Worm (Caenorhabditis elegans) whole organism, late embryonic: ENCODE measurements around the gene Y49F6B.8.
A peak's percentile ranks its signal among the peaks of the same experiment; 100 is the strongest.

Experiments
- K02D7.2 ChIP-seq: sonication (generic microtip); optimal IDR thresholded peaks from 2 replicates; lab custom pipeline; 2017; ENCODE audit warnings: mild to moderate bottlenecking, missing genetic modification characterization, missing compliant biosample characterization
- elt-2 ChIP-seq: sonication (generic microtip); optimal IDR thresholded peaks from 2 replicates; lab custom pipeline; 2016; ENCODE audit warnings: missing genetic modification reagents, missing genetic modification characterization, missing compliant biosample characterization
- fkh-10 ChIP-seq: fragments of 150-350 bp; optimal IDR thresholded peaks from 2 replicates; lab custom pipeline; 2014; ENCODE audit warnings: missing biosample characterization, missing genetic modification reagents, missing genetic modification characterization
- odd-2 ChIP-seq: sonication (generic microtip); optimal IDR thresholded peaks from 2 replicates; lab custom pipeline; 2017; ENCODE audit warnings: antibody characterized with exemption, mild to moderate bottlenecking, missing genetic modification characterization, missing compliant biosample characterization
- pax-1 ChIP-seq: fragments of 150-350 bp; optimal IDR thresholded peaks from 2 replicates; lab custom pipeline; 2014; ENCODE audit warnings: missing biosample characterization, missing genetic modification characterization
- pha-2 ChIP-seq: sonication (generic microtip); optimal IDR thresholded peaks from 2 replicates; lab custom pipeline; 2017; ENCODE audit warnings: mild to moderate bottlenecking, missing genetic modification characterization, missing compliant biosample characterization
- pha-4 ChIP-seq: fragments of 150-350 bp; optimal IDR thresholded peaks from 2 replicates; lab custom pipeline; 2018; ENCODE audit warnings: missing biosample characterization, missing genetic modification reagents, missing genetic modification characterization
- pqm-1 ChIP-seq: sonication (generic microtip); optimal IDR thresholded peaks from 2 replicates; lab custom pipeline; 2016; ENCODE audit warnings: missing genetic modification characterization, missing compliant biosample characterization
- rnt-1 ChIP-seq: sonication (generic microtip); optimal IDR thresholded peaks from 2 replicates; lab custom pipeline; 2016; ENCODE audit warnings: missing genetic modification characterization, missing compliant biosample characterization
- sox-4 ChIP-seq: sonication (generic microtip); optimal IDR thresholded peaks from 2 replicates; lab custom pipeline; 2017; ENCODE audit warnings: mild to moderate bottlenecking, missing genetic modification characterization, inconsistent platforms, missing compliant biosample characterization
- syd-9 ChIP-seq: sonication (generic microtip); optimal IDR thresholded peaks from 2 replicates; lab custom pipeline; 2016; ENCODE audit warnings: mild to moderate bottlenecking, missing genetic modification characterization, moderate library complexity, missing compliant biosample characterization

- TF ChIP-seq pha-4: no peak
- TF ChIP-seq fkh-10 (GFP tag; lab: Kevin White, UChicago): no peak
- peak; percentile 67 for TF ChIP-seq elt-2
- peak; percentile 73 for TF ChIP-seq rnt-1 (tag; lab: Kevin White, UChicago)
- TF ChIP-seq pqm-1 (tag; lab: Kevin White, UChicago): no peak
- no peak for TF ChIP-seq odd-2 (tag; lab: Kevin White, UChicago)
- peak; percentile 44 for TF ChIP-seq pax-1
- TF ChIP-seq pha-2 (tag; lab: Kevin White, UChicago): no peak
- no peak for TF ChIP-seq sox-4 (tag; lab: Kevin White, UChicago)
- no peak for TF ChIP-seq syd-9 (tag; lab: Kevin White, UChicago)
- TF ChIP-seq K02D7.2: no peak
Observed at ce11 chrII:3502520-3503323, 21.2 kb upstream of the Y49F6B.8 start, which contains the start of the genes col-71 and Y49F6B.2.
